Fruit fly (Drosophila melanogaster) whole organism, adult: Measurements from ENCODE around the gene fln.

Source experiments
- CG11617 ChIP-seq: fragments of 200-800 bp; sonication (Bioruptor generic); optimal IDR thresholded peaks from 2 replicates; lab custom pipeline; 2017; ENCODE audit warnings: mild to moderate bottlenecking, missing biosample characterization, missing genetic modification reagents, missing genetic modification characterization
- CG12768 ChIP-seq: fragments of 200-800 bp; sonication (Bioruptor generic); optimal IDR thresholded peaks from 2 replicates; lab custom pipeline; 2017; ENCODE audit warnings: missing biosample characterization, missing genetic modification characterization, mild to moderate bottlenecking, moderate library complexity, missing genetic modification reagents
- CG14711 ChIP-seq: fragments of 200-800 bp; sonication (Bioruptor generic); optimal IDR thresholded peaks from 2 replicates; lab custom pipeline; 2018; ENCODE audit warnings: missing biosample characterization, mild to moderate bottlenecking, missing genetic modification characterization, moderate library complexity
- CG1620 ChIP-seq: fragments of 200-800 bp; sonication (Bioruptor generic); optimal IDR thresholded peaks from 2 replicates; lab custom pipeline; 2016; ENCODE audit warnings: missing biosample characterization, missing genetic modification characterization
- CG33017 ChIP-seq: fragments of 200-800 bp; sonication (Bioruptor generic); optimal IDR thresholded peaks from 2 replicates; lab custom pipeline; 2018; ENCODE audit warnings: missing biosample characterization, mild to moderate bottlenecking, missing genetic modification characterization, moderate library complexity
- CG5204 ChIP-seq: fragments of 200-800 bp; sonication (Bioruptor generic); optimal IDR thresholded peaks from 2 replicates; lab custom pipeline; 2016; ENCODE audit warnings: missing biosample characterization, missing genetic modification characterization
- CG7045 ChIP-seq: fragments of 200-800 bp; sonication (Bioruptor generic); optimal IDR thresholded peaks from 2 replicates; lab custom pipeline; 2017; ENCODE audit warnings: missing biosample characterization, mild to moderate bottlenecking, missing genetic modification characterization
- CG7101 ChIP-seq: fragments of 200-800 bp; sonication (Bioruptor generic); optimal IDR thresholded peaks from 2 replicates; lab custom pipeline; 2018; ENCODE audit warnings: missing biosample characterization, mild to moderate bottlenecking, missing genetic modification characterization, moderate library complexity
- Clk ChIP-seq: fragments of 200-800 bp; sonication (Bioruptor generic); optimal IDR thresholded peaks from 2 replicates; lab custom pipeline; 2017; ENCODE audit warnings: missing biosample characterization, missing genetic modification characterization
- Crg-1 ChIP-seq: fragments of 200-800 bp; sonication (Bioruptor generic); optimal IDR thresholded peaks from 2 replicates; lab custom pipeline; 2016; ENCODE audit warnings: missing biosample characterization, missing genetic modification characterization
- Hr96 ChIP-seq: fragments of 200-800 bp; sonication (Bioruptor generic); optimal IDR thresholded peaks from 2 replicates; lab custom pipeline; 2016; ENCODE audit warnings: missing biosample characterization, missing genetic modification characterization
- Mnt ChIP-seq: fragments of 200-800 bp; sonication (Bioruptor generic); optimal IDR thresholded peaks from 2 replicates; lab custom pipeline; 2016; ENCODE audit warnings: missing biosample characterization, mild to moderate bottlenecking, missing genetic modification characterization
- bab1 ChIP-seq: fragments of 200-800 bp; sonication (Bioruptor generic); optimal IDR thresholded peaks from 3 replicates; lab custom pipeline; 2019; ENCODE audit warnings: missing biosample characterization, mild to moderate bottlenecking, missing genetic modification characterization, moderate library complexity
- cic ChIP-seq: fragments of 200-800 bp; sonication (Bioruptor generic); optimal IDR thresholded peaks from 2 replicates; lab custom pipeline; 2017; ENCODE audit warnings: missing biosample characterization, mild to moderate bottlenecking, missing genetic modification characterization, moderate library complexity
- cnc ChIP-seq, 2 experiments: fragments of >200 bp; optimal IDR thresholded peaks; 2 replicates each; lab custom pipeline; 2017
- kay ChIP-seq: fragments of 200-800 bp; sonication (Bioruptor generic); peaks from one replicate; lab custom pipeline; 2016; ENCODE audit warnings: missing biosample characterization, missing genetic modification characterization, borderline replicate concordance
- ovo ChIP-seq: fragments of 200-800 bp; sonication (Bioruptor generic); optimal IDR thresholded peaks from 2 replicates; lab custom pipeline; 2016; ENCODE audit warnings: missing biosample characterization, missing genetic modification characterization
- pad ChIP-seq: fragments of 200-800 bp; sonication (Bioruptor generic); optimal IDR thresholded peaks from 3 replicates; lab custom pipeline; 2017; ENCODE audit warnings: missing biosample characterization, missing genetic modification characterization, mild to moderate bottlenecking, moderate library complexity, missing genetic modification reagents
- tj ChIP-seq: fragments of 200-800 bp; sonication (Bioruptor generic); optimal IDR thresholded peaks from 3 replicates; lab custom pipeline; 2017; ENCODE audit warnings: missing biosample characterization, mild to moderate bottlenecking, missing genetic modification characterization, moderate library complexity
- toe ChIP-seq: fragments of 200-800 bp; sonication (Bioruptor generic); optimal IDR thresholded peaks from 2 replicates; lab custom pipeline; 2016; ENCODE audit warnings: missing biosample characterization, missing genetic modification characterization

fln gene

dm6 chr3L:20000081-20000736 lies 9.2 kb upstream of the fln start, which contains the start of the genes Tom20 and Gabat:
Tom20 (plus strand) TSS chr3L:20000644.
Gabat (minus strand) TSS chr3L:20000686.
- TF ChIP-seq CG12768 (GFP tag; lab: Kevin White, UChicago) (peak; percentile 45), CG7101 (tag; lab: Kevin White, UChicago) (no peak), CG5204 (GFP tag; lab: Kevin White, UChicago) (peak; percentile 33)

dm6 chr3L:19994015-19994414 lies 3.0 kb upstream of the fln start:
- TF ChIP-seq CG14711 (tag; lab: Kevin White, UChicago) (peak; percentile 36), CG33017 (tag; lab: Kevin White, UChicago) (no peak), kay (GFP tag; lab: Kevin White, UChicago) (peak; percentile 40)

- TF ChIP-seq Mnt (peak; percentile 43), tj (GFP tag; lab: Kevin White, UChicago) (no peak), kay (GFP tag; lab: Kevin White, UChicago) (peak; percentile 41), CG7045 (no peak), Crg-1 (GFP tag; lab: Kevin White, UChicago) (no peak), toe (GFP tag; lab: Kevin White, UChicago) (peak; percentile 33)
Measured at dm6 chr3L:19991714-19992231, 753 bp upstream of the fln start, which contains the start of the genes CG7646 and Nca. CG7646 (plus strand) TSS chr3L:19991887. Nca (plus strand) TSS chr3L:19991887.

DNA sequence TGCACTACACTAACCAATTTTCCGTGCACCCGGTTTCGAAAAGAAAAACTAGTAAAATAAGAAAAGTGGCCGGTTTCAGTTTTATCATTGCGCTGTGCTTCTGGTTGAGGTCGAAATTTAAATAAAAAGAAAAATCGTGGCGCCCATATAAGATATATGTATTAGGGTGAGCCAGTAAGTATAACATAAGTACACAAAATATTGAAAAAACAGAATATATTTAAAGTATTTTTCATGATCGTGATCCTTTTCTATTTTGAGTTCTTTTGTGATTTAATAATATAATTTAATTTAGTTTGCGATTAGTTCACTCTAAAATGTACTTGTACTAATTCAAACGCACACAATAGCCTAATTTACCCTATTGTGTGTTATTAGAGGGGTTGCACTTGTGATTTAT lies 2.1 kb downstream of the fln start, which contains the start of gene Csas:
Csas (minus strand) TSS at position 101 of the 400 bp plus-strand sequence.
- no peak for TF ChIP-seq cnc (optimal IDR thresholded peaks at IDR 0.05; lab: Kevin White, UChicago)
- peak; percentile 26 for TF ChIP-seq bab1 (GFP tag; lab: Kevin White, UChicago)
- no peak for TF ChIP-seq pad
- TF ChIP-seq CG1620, result no peak
- no peak for TF ChIP-seq toe (GFP tag; lab: Kevin White, UChicago)
- TF ChIP-seq Hr96 (GFP tag; lab: Kevin White, UChicago), result no peak
- no peak for TF ChIP-seq CG33017 (tag; lab: Kevin White, UChicago)
- no peak for TF ChIP-seq ovo (GFP tag; lab: Kevin White, UChicago)
- peak; percentile 24 for TF ChIP-seq CG7101 (tag; lab: Kevin White, UChicago)
- no peak for TF ChIP-seq CG11617
- TF ChIP-seq CG14711 (tag; lab: Kevin White, UChicago), result no peak
- TF ChIP-seq Clk (GFP tag; lab: Kevin White, UChicago), result no peak
- TF ChIP-seq kay (GFP tag; lab: Kevin White, UChicago), result peak; percentile 0
- no peak for TF ChIP-seq Crg-1 (GFP tag; lab: Kevin White, UChicago)
- no peak for TF ChIP-seq CG12768 (GFP tag; lab: Kevin White, UChicago)
- no peak for TF ChIP-seq Mnt

dm6 chr3L:19985768-19986167 lies 5.3 kb downstream of the fln start, which contains the start of the genes hale and schuy:
hale (minus strand) TSS chr3L:19985868.
schuy (plus strand) TSS chr3L:19986093.
- TF ChIP-seq kay (GFP tag; lab: Kevin White, UChicago) (peak; percentile 6), CG7101 (tag; lab: Kevin White, UChicago) (no peak), CG11617 (no peak)

DNA sequence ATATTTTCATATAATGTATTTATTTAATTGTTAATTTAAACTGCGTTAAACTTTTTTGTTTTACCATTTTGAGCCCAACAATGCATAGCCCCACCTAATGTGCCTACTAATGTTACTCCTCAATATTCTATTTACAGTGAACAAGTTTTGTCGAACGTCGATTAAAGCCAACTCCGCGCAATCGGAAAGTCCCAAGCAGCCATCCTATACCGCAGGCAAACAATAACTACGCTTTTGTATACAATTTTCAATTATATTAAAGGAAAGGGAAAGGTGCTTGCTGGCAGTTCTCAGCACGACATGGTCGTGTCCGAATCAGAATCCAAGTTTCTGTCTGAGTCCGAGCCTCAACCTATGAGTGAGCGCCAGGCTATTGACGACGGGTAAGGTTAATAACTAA lies 9.6 kb downstream of the fln start, which contains the start of gene CG17732:
CG17732 (plus strand) TSS at position 301 of the 400 bp plus-strand sequence.
- no peak for TF ChIP-seq CG7101 (tag; lab: Kevin White, UChicago)
- no peak for TF ChIP-seq CG5204 (GFP tag; lab: Kevin White, UChicago)
- no peak for TF ChIP-seq Crg-1 (GFP tag; lab: Kevin White, UChicago)
- no peak for TF ChIP-seq pad
- TF ChIP-seq bab1 (GFP tag; lab: Kevin White, UChicago), result no peak
- no peak for TF ChIP-seq CG1620
- TF ChIP-seq tj (GFP tag; lab: Kevin White, UChicago), result no peak
- TF ChIP-seq CG12768 (GFP tag; lab: Kevin White, UChicago), result no peak
- no peak for TF ChIP-seq CG11617
- no peak for TF ChIP-seq CG14711 (tag; lab: Kevin White, UChicago)
- no peak for TF ChIP-seq Hr96 (GFP tag; lab: Kevin White, UChicago)
- no peak for TF ChIP-seq cnc (optimal IDR thresholded peaks at IDR 0.05; lab: Kevin White, UChicago)
- TF ChIP-seq Clk (GFP tag; lab: Kevin White, UChicago), result no peak
- TF ChIP-seq kay (GFP tag; lab: Kevin White, UChicago), result no peak
- no peak for TF ChIP-seq CG7045
- TF ChIP-seq Mnt, result no peak

DNA sequence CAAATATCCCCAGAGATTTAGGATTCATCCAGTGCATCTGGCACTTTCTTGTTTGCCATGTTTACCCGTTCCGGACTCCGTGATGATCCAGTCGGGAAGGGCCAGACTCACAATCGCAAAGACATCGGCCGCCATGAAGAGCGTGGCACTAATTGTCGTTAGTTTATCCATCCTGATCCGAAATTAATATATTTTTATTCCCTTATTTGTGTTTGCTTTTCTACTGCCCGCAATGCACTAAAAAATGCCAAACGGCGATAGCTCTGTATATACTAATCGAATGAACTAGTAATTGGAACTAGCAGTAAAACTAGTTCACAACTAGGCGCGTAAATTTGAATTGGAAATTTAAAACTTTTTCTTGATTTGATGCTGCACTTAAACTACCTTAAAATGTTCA lies 11.4 kb downstream of the fln start, which contains the start of gene CG14182:
CG14182 (minus strand) TSS at position 221 of the 400 bp plus-strand sequence.
- TF ChIP-seq Mnt, result no peak
- TF ChIP-seq CG12768 (GFP tag; lab: Kevin White, UChicago), result no peak
- no peak for TF ChIP-seq cic
- TF ChIP-seq bab1 (GFP tag; lab: Kevin White, UChicago), result peak; percentile 24
